Worm (Caenorhabditis elegans) whole organism, L1 larva: Measurements from ENCODE around the gene K01G12.22.

Experiments used
- Y116A8C.19 ChIP-seq: sonication (generic microtip); optimal IDR thresholded peaks from 2 replicates; lab custom pipeline; 2016; ENCODE audit warnings: missing compliant biosample characterization, missing genetic modification characterization, borderline replicate concordance
- aly-2 ChIP-seq: fragments of 150-350 bp; optimal IDR thresholded peaks from 2 replicates; lab custom pipeline; 2014; ENCODE audit warnings: missing biosample characterization, missing genetic modification characterization
- ama-1 ChIP-seq: fragments of 150-350 bp; optimal IDR thresholded peaks from 2 replicates; lab custom pipeline; 2014
- fos-1 ChIP-seq: fragments of 150-350 bp; optimal IDR thresholded peaks from 2 replicates; lab custom pipeline; 2014; ENCODE audit warnings: missing biosample characterization, missing genetic modification characterization
- lsy-2 ChIP-seq, 2 experiments: fragments of 150-350 bp; optimal IDR thresholded peaks; 2 replicates each; lab custom pipeline; 2014; ENCODE audit warnings: missing biosample characterization in 2 of 2, missing genetic modification characterization in 2 of 2
- mep-1 ChIP-seq: fragments of 150-350 bp; optimal IDR thresholded peaks from 2 replicates; lab custom pipeline; 2014; ENCODE audit warnings: missing biosample characterization, missing genetic modification characterization
- sptf-1 ChIP-seq: fragments of 150-350 bp; optimal IDR thresholded peaks from 2 replicates; lab custom pipeline; 2014; ENCODE audit warnings: missing biosample characterization, missing genetic modification characterization
- tlp-1 ChIP-seq: fragments of 150-350 bp; optimal IDR thresholded peaks from 2 replicates; lab custom pipeline; 2014; ENCODE audit warnings: missing biosample characterization, missing genetic modification characterization
- unc-62 ChIP-seq: fragments of 150-350 bp; optimal IDR thresholded peaks from 2 replicates; lab custom pipeline; 2014; ENCODE audit warnings: missing biosample characterization, missing genetic modification reagents, missing genetic modification characterization

DNA sequence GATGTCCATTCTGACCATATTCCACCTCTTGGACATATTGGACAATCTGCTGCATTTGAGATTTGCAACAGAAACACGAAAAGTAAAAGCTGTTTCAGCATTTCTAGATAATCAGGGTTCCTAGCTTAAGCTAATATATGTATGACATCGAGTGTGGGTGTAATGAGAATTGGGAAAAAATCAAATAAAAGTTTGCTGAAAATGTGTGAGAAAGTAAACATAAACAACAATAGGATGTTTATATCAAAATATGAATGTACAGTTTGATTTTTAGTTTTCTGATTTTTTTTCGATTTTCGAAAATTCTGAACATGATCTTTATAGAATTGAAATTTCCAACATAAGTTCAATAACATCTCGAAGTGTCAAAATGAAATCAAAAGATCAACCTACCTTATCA lies 38.8 kb downstream of the K01G12.22 start, which contains the start of gene F02H6.6:
- TF ChIP-seq lsy-2 (tag; optimal IDR thresholded peaks at IDR 0.05; lab: Kevin White, UChicago): no peak
- no peak for TF ChIP-seq tlp-1 (tag; lab: Kevin White, UChicago)
- TF ChIP-seq aly-2 (tag; lab: Kevin White, UChicago): no peak
- TF ChIP-seq unc-62 (GFP tag; lab: Kevin White, UChicago): no peak
- no peak for TF ChIP-seq mep-1 (tag; lab: Kevin White, UChicago)
- no peak for TF ChIP-seq sptf-1
- TF ChIP-seq fos-1: no peak
- TF ChIP-seq Y116A8C.19 (tag; lab: Kevin White, UChicago): no peak
- TF ChIP-seq ama-1: no peak
